Fruit fly (Drosophila melanogaster) whole organism, wandering third instar larva: ENCODE data around the gene CG31952.

Source experiments
- Abd-B ChIP-seq: fragments of >200 bp; optimal IDR thresholded peaks from 2 replicates; lab custom pipeline; 2017; ENCODE audit warnings: missing biosample characterization, missing genetic modification characterization
- CG9705 ChIP-seq: fragments of 200-800 bp; sonication (Bioruptor generic); optimal IDR thresholded peaks from 2 replicates; lab custom pipeline; 2018; ENCODE audit warnings: missing biosample characterization, mild to moderate bottlenecking, missing genetic modification characterization
- Dif ChIP-seq: fragments of 200-275, 200-300 bp; sonication (Bioruptor generic); optimal IDR thresholded peaks from 2 replicates; lab custom pipeline; 2018; ENCODE audit warnings: missing biosample characterization, missing genetic modification characterization; ENCODE audit not compliant: partially characterized antibody
- GATAd ChIP-seq: sonication (Bioruptor generic); optimal IDR thresholded peaks from 2 replicates; lab custom pipeline; 2016; ENCODE audit warnings: missing biosample characterization, missing genetic modification characterization
- Mio ChIP-seq: sonication (Bioruptor generic); optimal IDR thresholded peaks from 2 replicates; lab custom pipeline; 2016; ENCODE audit warnings: missing biosample characterization, missing genetic modification characterization
- Myc ChIP-seq: fragments of >200 bp; optimal IDR thresholded peaks from 2 replicates; lab custom pipeline; 2017
- Rel ChIP-seq, 2 experiments: fragments of 200-800 bp; sonication (Bioruptor generic) in 1 of 2; optimal IDR thresholded peaks; 2 replicates in 1 of 2; 3 replicates in 1 of 2; lab custom pipeline; 2016 to 2019; ENCODE audit warnings: mild to moderate bottlenecking in 2 of 2, missing biosample characterization in 2 of 2, missing genetic modification characterization in 2 of 2, moderate library complexity in 1 of 2
- br ChIP-seq: fragments of 200-800 bp; sonication (Bioruptor generic); optimal IDR thresholded peaks from 2 replicates; lab custom pipeline; 2016; ENCODE audit warnings: missing biosample characterization, missing genetic modification characterization
- brk ChIP-seq: fragments of 200-800 bp; sonication (Bioruptor generic); optimal IDR thresholded peaks from 2 replicates; lab custom pipeline; 2016; ENCODE audit warnings: missing biosample characterization, mild to moderate bottlenecking, missing genetic modification characterization
- dsf ChIP-seq: sonication (Bioruptor generic); optimal IDR thresholded peaks from 2 replicates; lab custom pipeline; 2016; ENCODE audit warnings: missing biosample characterization, missing genetic modification characterization, borderline replicate concordance
- foxo ChIP-seq, 2 experiments: fragments of 200-800 bp; sonication (Bioruptor generic); optimal IDR thresholded peaks; 2 replicates in 1 of 2; 3 replicates in 1 of 2; lab custom pipeline; 2016 to 2017; ENCODE audit warnings: missing biosample characterization in 2 of 2, missing genetic modification characterization in 2 of 2
- lola ChIP-seq: fragments of >200 bp; optimal IDR thresholded peaks from 2 replicates; lab custom pipeline; 2017; ENCODE audit warnings: missing biosample characterization, missing genetic modification characterization
- psq ChIP-seq: fragments of 200-800 bp; sonication (Bioruptor generic); optimal IDR thresholded peaks from 3 replicates; lab custom pipeline; 2017; ENCODE audit warnings: missing biosample characterization, mild to moderate bottlenecking, missing genetic modification characterization, moderate library complexity
- sage ChIP-seq: fragments of 200-800 bp; sonication (Bioruptor generic); optimal IDR thresholded peaks from 2 replicates; lab custom pipeline; 2016; ENCODE audit warnings: missing biosample characterization, mild to moderate bottlenecking, missing genetic modification characterization
- sv ChIP-seq: fragments of 200-800 bp; sonication (Bioruptor generic); optimal IDR thresholded peaks from 3 replicates; lab custom pipeline; 2016; ENCODE audit warnings: missing biosample characterization, missing genetic modification characterization
- tai ChIP-seq: sonication (Bioruptor generic); optimal IDR thresholded peaks from 2 replicates; lab custom pipeline; 2016; ENCODE audit warnings: missing biosample characterization, missing genetic modification characterization

The CG31952 gene

DNA sequence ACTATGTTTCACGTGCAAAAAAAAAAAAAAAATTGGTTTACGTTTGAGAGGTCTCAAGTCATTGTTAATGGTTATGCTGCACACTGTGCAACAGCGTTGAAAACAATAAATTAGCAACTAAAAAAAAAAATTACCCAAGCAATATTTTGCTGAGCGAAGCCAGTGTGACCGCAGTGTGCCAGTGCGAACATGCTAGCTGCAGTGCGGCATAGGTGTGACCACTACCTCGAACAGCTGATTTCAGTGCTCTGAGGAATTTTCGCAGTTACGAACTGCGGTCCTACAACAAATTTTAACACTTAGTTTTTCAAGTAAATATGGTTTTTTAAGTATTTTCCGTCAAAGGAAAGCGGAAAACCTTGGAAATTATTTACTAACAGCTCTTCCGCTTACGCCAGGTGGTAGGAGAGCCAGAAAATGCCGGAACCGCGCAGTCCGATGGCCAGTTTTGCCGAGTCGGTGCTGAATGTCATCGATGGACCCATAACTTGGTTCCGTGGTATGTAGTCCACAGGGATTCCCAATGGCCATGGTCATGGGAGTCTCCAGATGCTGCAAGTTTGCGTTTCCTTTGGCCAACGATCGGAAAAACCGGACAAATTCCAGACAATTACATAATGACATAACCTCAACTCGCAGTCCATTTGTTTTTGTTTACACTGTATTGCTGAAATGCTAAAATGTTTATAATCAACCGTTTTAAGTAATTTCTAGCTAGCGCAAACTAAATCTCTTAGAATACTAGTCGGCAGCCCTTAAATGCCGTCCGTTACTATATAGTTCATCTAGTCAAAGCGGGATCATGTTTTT is 49.6 kb downstream of the CG31952 start, which contains the start of the genes msl-2 and ND-PDSW:
TSS of gene msl-2 (minus strand) at position 195 of the 810 bp plus-strand sequence.
TSS of gene ND-PDSW (plus strand) at position 240 of the 810 bp plus-strand sequence.
- no peak for TF ChIP-seq tai (GFP tag; lab: Kevin White, UChicago)
- no peak for TF ChIP-seq Rel (GFP tag; optimal IDR thresholded peaks at IDR 0.05; lab: Kevin White, UChicago)
- peak; percentile 18 for TF ChIP-seq Rel (tag; optimal IDR thresholded peaks at IDR 0.05; lab: Kevin White, UChicago)

DNA sequence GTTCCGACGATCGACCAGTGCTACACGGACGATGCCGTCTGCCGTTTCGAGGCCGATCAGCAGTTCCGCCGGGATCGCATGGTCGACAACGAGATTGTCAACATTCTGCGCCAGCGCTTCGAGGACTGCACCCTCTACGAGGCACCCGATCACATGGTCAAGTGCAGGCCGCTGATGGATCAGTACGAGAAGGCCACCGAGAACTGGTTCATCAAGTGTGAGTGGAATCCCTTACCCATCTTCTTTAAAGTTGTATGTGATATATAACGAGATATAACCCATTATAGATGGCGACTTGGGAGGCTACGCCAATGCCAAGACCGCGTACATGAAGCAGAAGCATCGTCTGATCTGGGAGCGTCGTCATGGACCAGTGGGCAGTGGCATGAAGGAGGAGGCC is 50.4 kb downstream of the CG31952 start:
- TF ChIP-seq lola (GFP tag; lab: Kevin White, UChicago) (no peak), Dif (GFP tag; lab: Kevin White, UChicago) (no peak), foxo (GFP tag; optimal IDR thresholded peaks at IDR 0.05; lab: Kevin White, UChicago) (no peak), Myc (lab: Kevin White, UChicago) (no peak), Mio (GFP tag; lab: Kevin White, UChicago) (no peak), GATAd (GFP tag; lab: Kevin White, UChicago) (no peak), sv (GFP tag; lab: Kevin White, UChicago) (no peak), tai (GFP tag; lab: Kevin White, UChicago) (no peak), Abd-B (no peak), br (no peak), brk (GFP tag; lab: Kevin White, UChicago) (no peak), Rel (GFP tag; optimal IDR thresholded peaks at IDR 0.05; lab: Kevin White, UChicago) (no peak), Rel (tag; optimal IDR thresholded peaks at IDR 0.05; lab: Kevin White, UChicago) (no peak), dsf (no peak), psq (GFP tag; lab: Kevin White, UChicago) (no peak), sage (GFP tag; lab: Kevin White, UChicago) (no peak), CG9705 (GFP tag; lab: Kevin White, UChicago) (no peak)
